Worm (Caenorhabditis elegans): ENCODE measurements around the gene cyp-33C6.

- TF ChIP-seq ceh-40 (GFP tag; IDR thresholded peaks at IDR 0.05) (no peak), F10E7.11 (tag; optimal IDR thresholded peaks at IDR 0.05) (no peak), ceh-27 (GFP tag; optimal IDR thresholded peaks at IDR 0.05) (no peak), ama-1 (optimal IDR thresholded peaks at IDR 0.05) (no peak), ama-1 (GFP tag; optimal IDR thresholded peaks at IDR 0.05) (no peak), nfya-2 (GFP tag; IDR thresholded peaks at IDR 0.05) (no peak), lsl-1 (GFP tag; optimal IDR thresholded peaks at IDR 0.05) (no peak), K12H6.12 (tag; optimal IDR thresholded peaks at IDR 0.05) (no peak), snpc-4 (GFP tag; optimal IDR thresholded peaks at IDR 0.05) (no peak), snpc-4 (tag; optimal IDR thresholded peaks at IDR 0.05) (no peak), F52B5.7 (tag; optimal IDR thresholded peaks at IDR 0.05) (no peak), snpc-1.1 (tag; optimal IDR thresholded peaks at IDR 0.05; ENCODE audit: insufficient read depth) (no peak)
Measured at ce11 chrV:2238012-2238411, 11.2 kb downstream of the cyp-33C6 start.
